Fruit fly (Drosophila melanogaster): ENCODE data around the gene Nmdmc.

The Nmdmc gene

DNA sequence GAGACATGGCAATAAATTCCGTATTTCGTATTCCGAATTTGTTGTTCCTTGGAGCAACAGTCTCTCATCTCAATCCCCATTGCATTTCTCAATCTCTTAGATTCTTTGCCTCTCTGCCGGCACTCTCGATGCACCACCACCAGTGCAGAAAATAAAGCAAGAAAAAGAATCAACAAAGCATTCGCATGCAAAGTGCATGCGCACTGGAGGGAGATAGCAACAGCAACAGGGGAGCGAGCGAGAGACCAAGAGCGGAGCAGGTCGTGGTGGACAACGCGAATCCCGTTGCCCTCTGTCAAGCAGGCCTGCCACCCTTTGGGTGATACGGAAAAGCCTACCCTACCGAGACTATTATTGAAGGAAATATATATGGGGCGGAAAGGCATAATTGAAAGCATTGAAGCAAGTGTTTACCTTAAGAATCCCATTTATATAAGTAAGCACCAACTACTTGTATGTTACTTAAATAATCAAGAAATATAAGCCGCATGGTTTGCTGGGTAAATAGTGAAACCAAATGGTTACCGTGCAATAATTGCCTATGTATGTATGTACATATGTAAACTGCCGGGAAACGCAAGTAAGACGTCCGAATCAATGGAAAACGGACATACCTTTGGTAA is 6.2 kb upstream of the Nmdmc start:
- no peak for TF ChIP-seq CG8478 (optimal IDR thresholded peaks at IDR 0.05)
- no peak for TF ChIP-seq pan (optimal IDR thresholded peaks at IDR 0.05)
- TF ChIP-seq Dll (optimal IDR thresholded peaks at IDR 0.05) = peak; percentile 75

DNA sequence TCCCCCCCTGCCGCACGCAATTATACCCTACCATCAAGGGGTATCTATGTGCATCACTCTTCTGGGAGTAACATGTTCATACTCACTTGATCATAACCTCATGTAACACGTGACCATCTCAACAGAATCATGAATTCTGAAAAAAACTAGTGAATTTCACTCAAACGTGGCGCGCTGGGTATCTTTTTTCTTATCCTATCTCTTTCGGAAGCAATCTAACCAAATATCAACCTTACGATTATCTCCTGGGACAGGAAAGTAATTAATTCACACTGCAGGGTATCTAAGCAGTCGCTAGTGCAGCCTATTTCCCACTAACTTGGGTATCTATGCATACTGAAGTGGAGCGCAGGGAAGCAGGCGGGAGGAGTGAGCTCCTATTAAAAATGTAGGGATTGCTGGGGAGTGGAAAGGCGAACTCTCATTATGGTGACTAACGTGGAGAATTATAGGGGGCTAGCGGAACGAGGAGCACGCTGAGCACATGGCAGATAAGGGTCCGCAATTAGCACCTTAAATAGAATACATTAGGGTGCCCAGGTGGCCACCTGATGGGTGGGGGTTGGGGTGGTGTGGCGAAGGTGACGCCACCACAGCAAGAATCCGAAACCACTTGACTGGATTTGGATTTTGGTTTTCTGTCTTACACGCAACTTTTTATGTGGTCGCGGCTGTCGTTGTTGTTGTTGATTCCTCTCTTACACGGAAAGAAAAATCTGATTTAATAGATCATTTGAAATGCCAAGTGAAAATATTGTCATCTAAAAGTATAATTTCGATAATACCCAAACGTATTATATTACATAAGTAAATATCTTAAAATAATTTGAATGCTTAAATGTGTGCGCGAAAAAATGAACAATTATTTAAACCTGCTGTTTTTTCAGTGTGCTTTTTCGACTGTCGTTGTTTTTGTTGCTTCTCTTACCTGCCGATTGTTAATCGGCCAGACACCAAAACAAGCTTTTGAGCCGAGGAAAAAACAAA is 5.1 kb upstream of the Nmdmc start:
- no peak for TF ChIP-seq Dll (optimal IDR thresholded peaks at IDR 0.05)
- TF ChIP-seq EcR (GFP tag; optimal IDR thresholded peaks at IDR 0.05) = no peak
- TF ChIP-seq CG8478 (optimal IDR thresholded peaks at IDR 0.05) = no peak
- no peak for TF ChIP-seq usp (GFP tag; optimal IDR thresholded peaks at IDR 0.05)
- no peak for TF ChIP-seq psq (optimal IDR thresholded peaks at IDR 0.05)
- TF ChIP-seq pan (optimal IDR thresholded peaks at IDR 0.05) = no peak

DNA sequence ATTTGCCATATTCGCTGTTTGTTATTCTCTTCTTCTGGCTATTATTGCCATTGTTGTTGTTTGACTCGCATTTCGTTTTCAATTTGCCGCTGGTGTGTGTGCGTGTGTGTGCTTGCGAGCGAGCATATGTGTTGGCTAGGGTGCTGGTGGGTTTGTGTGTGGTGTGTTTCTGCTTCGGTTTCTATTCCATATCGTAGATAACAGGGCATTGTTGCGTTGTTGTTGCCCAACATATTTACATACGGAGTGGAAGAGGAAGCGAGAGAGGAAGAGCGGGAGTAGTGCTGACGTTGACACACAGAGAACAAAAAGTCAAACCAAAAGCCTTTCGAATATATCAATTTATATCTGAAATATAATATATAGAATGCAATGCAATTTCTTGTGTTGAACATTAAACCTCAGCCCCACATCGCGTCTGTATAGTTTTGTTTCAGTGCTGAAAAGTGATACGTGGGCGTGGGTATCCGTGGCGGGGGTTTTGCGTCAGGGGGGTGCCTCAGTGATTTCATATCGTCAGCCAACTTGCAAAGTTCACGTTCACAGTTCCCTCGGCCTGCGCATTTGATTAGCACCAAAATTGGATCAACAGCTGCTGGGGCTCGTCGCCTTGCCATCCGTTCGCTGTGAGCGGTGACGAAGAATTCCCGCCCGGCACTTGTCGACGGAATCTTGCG is 4.2 kb upstream of the Nmdmc start:
- TF ChIP-seq pan (optimal IDR thresholded peaks at IDR 0.05) = no peak
- TF ChIP-seq EcR (GFP tag; optimal IDR thresholded peaks at IDR 0.05) = no peak
- peak; percentile 42 for TF ChIP-seq Dll (optimal IDR thresholded peaks at IDR 0.05)
- no peak for TF ChIP-seq usp (GFP tag; optimal IDR thresholded peaks at IDR 0.05)
- TF ChIP-seq CG8478 (optimal IDR thresholded peaks at IDR 0.05) = no peak

dm6 chr3R:9053850-9054441 is 3.6 kb upstream of the Nmdmc start:
- TF ChIP-seq CG8478 (optimal IDR thresholded peaks at IDR 0.05) (no peak), psq (optimal IDR thresholded peaks at IDR 0.05) (no peak), Dll (optimal IDR thresholded peaks at IDR 0.05) (no peak), pan (optimal IDR thresholded peaks at IDR 0.05) (no peak), usp (GFP tag; optimal IDR thresholded peaks at IDR 0.05) (no peak), EcR (GFP tag; optimal IDR thresholded peaks at IDR 0.05) (peak in 1 of 2 experiments; percentile 24)

DNA sequence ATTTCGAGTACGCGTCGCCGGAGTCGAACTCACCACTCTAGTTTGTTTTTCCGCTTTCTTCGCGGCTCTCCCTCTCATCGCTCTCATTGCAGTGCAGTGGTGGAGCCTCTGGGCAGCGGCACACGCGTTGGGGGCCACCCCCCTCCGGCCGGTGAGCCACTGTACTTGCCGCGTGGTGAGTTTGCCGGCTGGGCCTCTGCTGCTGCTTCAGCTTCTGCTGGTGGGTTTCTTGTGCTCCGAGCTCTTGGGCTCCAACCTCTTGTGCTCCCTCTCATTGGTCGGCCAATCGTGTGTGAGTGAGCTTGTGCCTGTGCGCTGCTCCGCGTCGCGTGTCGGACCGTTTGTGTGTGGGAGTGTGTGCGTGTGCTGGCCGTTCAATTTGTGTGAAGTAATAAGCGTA is 2.7 kb upstream of the Nmdmc start:
- TF ChIP-seq psq (optimal IDR thresholded peaks at IDR 0.05) (no peak), Dll (optimal IDR thresholded peaks at IDR 0.05) (peak; percentile 93)

DNA sequence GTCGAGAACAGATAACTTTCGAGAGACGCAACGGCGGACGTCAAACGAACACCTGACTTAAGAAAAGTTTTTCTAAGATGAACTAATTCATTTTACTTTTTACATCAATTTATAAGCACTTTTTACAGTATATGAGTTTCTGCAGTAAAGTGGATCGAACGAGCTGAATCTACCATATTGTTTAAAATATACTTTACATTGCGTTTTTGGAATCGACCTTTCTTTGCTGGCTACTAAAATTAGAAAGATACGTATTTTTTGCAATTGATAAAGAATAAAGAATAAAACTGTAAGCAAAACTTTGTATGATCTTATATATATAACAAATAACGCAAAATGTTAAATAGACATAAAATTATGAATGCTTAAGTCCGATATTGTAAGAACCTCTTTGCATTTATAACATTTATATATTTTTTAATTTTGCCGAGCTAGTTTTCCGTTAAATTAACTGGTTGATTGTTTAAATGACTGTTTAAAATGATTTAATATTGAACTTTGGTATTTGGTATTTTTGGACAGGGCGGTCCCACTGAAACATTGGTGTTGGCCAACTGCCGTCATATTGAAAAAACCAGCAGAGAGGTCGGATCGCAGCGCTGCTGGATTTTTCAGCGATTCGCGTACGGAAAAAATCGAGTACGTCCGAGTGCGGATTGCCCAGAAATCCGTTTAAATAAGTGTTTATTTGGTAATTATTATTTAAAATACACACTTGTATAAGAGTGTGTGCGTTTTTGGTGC is 1.8 kb upstream of the Nmdmc start, which contains the start of gene Kdm2:
TSS of gene Kdm2 (plus strand) at position 559 of the 744 bp plus-strand sequence.
- TF ChIP-seq psq (optimal IDR thresholded peaks at IDR 0.05) (no peak), usp (GFP tag; optimal IDR thresholded peaks at IDR 0.05) (no peak), EcR (GFP tag; optimal IDR thresholded peaks at IDR 0.05) (no peak)

DNA sequence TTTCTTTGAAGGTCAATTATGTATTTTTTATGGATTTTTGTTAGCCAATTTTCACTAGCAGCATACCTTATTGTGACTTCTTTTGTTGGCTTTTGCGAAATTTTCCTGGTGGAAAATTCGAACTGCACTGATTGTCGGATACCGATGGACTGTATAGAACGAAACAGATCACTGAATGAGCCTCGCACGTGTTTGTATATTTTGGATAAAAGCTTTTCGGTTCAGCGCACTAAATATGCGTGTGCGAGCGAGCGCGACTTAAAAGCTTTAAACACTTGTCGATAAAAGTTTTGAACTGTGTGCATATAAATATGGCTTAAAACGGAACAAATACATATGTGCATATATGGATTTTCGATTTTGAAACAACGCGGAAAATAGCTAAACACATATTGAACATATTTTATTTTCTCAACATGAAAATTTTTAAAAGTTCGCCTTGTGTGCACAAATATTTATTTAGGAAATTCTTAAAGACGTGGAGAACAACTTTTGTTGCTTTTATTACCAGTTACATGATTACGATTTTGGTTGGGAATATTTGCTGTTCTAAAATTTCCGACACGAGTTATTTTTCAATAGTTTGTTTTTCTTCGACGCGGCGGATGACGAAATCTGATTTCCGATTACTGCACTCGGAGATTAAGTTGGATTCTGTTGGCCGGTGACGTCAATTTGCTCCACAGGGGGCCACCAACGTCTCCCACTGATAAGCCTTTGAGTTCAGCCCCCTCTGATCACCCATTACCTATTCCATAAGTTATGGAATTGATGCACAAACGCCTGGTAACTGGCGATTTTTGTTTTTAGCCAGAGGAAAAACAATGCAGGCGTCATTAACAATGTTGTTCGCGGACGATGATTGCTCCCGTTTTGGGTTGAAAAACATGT is 1.0 kb downstream of the Nmdmc start:
- TF ChIP-seq usp (GFP tag; optimal IDR thresholded peaks at IDR 0.05) (no peak), psq (optimal IDR thresholded peaks at IDR 0.05) (no peak), EcR (GFP tag; optimal IDR thresholded peaks at IDR 0.05) (no peak), Dll (optimal IDR thresholded peaks at IDR 0.05) (no peak), pan (optimal IDR thresholded peaks at IDR 0.05) (no peak), CG8478 (optimal IDR thresholded peaks at IDR 0.05) (no peak)

DNA sequence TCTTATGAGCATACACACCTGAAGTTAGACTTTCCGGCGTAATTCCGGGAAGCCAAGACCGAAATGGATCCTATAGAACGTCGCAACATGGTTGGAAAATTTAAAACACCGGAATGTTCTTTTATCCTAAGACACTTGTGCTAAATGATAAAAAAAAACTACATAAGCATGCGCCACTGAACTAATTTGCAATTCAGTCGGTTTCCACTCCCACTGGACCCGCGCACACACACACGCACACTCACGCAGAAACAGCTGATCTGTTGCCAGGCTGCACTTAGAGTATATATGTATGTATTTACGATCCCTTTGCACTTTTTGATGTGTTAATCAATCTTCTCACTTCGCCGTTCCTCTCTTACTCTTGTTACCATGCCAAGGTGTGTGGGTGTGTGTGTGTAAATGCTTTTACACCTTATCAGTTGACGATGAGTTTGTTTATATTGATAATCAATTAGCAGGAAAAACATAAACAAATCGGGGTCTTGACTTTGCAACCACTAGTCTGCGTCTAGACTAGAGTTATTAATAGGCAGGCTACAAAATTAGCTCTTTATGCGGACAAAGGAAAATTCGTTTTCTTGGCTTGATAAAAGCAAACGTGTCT is 1.8 kb downstream of the Nmdmc start, which contains the start of gene Mst85C:
TSS of gene Mst85C (plus strand) at position 180 of the 607 bp plus-strand sequence.
- TF ChIP-seq psq (optimal IDR thresholded peaks at IDR 0.05) (no peak), pan (optimal IDR thresholded peaks at IDR 0.05) (no peak), CG8478 (optimal IDR thresholded peaks at IDR 0.05) (no peak), Dll (optimal IDR thresholded peaks at IDR 0.05) (no peak), EcR (GFP tag; optimal IDR thresholded peaks at IDR 0.05) (no peak), usp (GFP tag; optimal IDR thresholded peaks at IDR 0.05) (no peak)

dm6 chr3R:9047561-9048465 is 2.5 kb downstream of the Nmdmc start, which contains the start of gene Rel:
Gene Rel (minus strand): TSS chr3R:9047977.
- TF ChIP-seq EcR (GFP tag; optimal IDR thresholded peaks at IDR 0.05) (no peak), psq (optimal IDR thresholded peaks at IDR 0.05) (no peak), Dll (optimal IDR thresholded peaks at IDR 0.05) (no peak), pan (optimal IDR thresholded peaks at IDR 0.05) (no peak), usp (GFP tag; optimal IDR thresholded peaks at IDR 0.05) (no peak), CG8478 (optimal IDR thresholded peaks at IDR 0.05) (no peak)

Data from whole organism.